Worm (Caenorhabditis elegans): ENCODE results near the gene oac-54.

oac-54 gene

DNA sequence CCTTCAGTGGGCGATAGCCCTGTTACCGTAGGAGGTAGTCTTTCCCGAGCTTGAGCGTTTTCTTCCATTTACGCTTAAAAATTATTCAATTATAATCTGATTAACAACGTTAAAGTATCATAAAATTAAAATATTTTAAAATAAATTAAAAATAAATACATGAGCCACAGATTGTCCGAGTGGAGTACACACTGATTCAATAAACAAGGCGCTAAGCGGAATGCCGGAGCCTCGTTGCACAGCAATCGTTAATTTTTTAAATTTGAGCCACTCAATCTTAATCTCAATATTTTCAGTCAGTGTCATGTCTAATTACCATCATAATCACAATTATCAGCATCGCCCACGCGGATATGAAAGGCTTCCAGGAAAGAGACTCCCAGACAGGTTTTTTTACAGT is 19.2 kb downstream of the oac-54 start, which contains the start of the genes sec-5 and pir-1:
Gene sec-5 (minus strand): TSS at position 73 of the 400 bp plus-strand sequence.
Gene pir-1 (plus strand): TSS at position 221 of the 400 bp plus-strand sequence.
- TF ChIP-seq elt-1 (tag; optimal IDR thresholded peaks at IDR 0.05) (no peak), eor-1 (tag; optimal IDR thresholded peaks at IDR 0.05) (no peak), ceh-82 (tag; optimal IDR thresholded peaks at IDR 0.05) (no peak), mdl-1 (tag; optimal IDR thresholded peaks at IDR 0.05) (no peak), ceh-9 (tag; optimal IDR thresholded peaks at IDR 0.05) (no peak), elt-2 (tag; optimal IDR thresholded peaks at IDR 0.05) (peak; percentile 16), ztf-11 (tag; optimal IDR thresholded peaks at IDR 0.05) (no peak), snpc-4 (tag; optimal IDR thresholded peaks at IDR 0.05) (no peak), nhr-237 (tag; optimal IDR thresholded peaks at IDR 0.05) (no peak), daf-12 (tag; optimal IDR thresholded peaks at IDR 0.05) (no peak), ceh-16 (tag; optimal IDR thresholded peaks at IDR 0.05) (no peak), nhr-12 (tag; optimal IDR thresholded peaks at IDR 0.05) (no peak), fkh-2 (tag; optimal IDR thresholded peaks at IDR 0.05) (no peak), nhr-77 (tag; optimal IDR thresholded peaks at IDR 0.05) (no peak), nhr-25 (tag; optimal IDR thresholded peaks at IDR 0.05) (no peak), unc-39 (tag; optimal IDR thresholded peaks at IDR 0.05) (no peak), lsy-12 (tag; optimal IDR thresholded peaks at IDR 0.05) (no peak), lin-39 (tag; optimal IDR thresholded peaks at IDR 0.05) (peak; percentile 48), pha-4 (tag; optimal IDR thresholded peaks at IDR 0.05) (peak; percentile 82), elt-3 (tag; optimal IDR thresholded peaks at IDR 0.05) (no peak), nfya-1 (tag; optimal IDR thresholded peaks at IDR 0.05; ENCODE audit: insufficient read depth) (peak; percentile 45), fkh-10 (GFP tag; optimal IDR thresholded peaks at IDR 0.05) (no peak), nhr-43 (tag; optimal IDR thresholded peaks at IDR 0.05; ENCODE audit: poor library complexity, severe bottlenecking) (no peak), nhr-67 (tag; optimal IDR thresholded peaks at IDR 0.05) (no peak), tbx-2 (tag; optimal IDR thresholded peaks at IDR 0.05) (no peak), aly-2 (tag; optimal IDR thresholded peaks at IDR 0.05) (no peak), egl-27 (tag; optimal IDR thresholded peaks at IDR 0.05) (no peak), hmg-11 (tag; optimal IDR thresholded peaks at IDR 0.05) (peak; percentile 23), lin-15B (tag; optimal IDR thresholded peaks at IDR 0.05) (peak; percentile 58), nhr-23 (tag; optimal IDR thresholded peaks at IDR 0.05) (no peak), fos-1 (tag; optimal IDR thresholded peaks at IDR 0.05) (no peak), ztf-4 (tag; optimal IDR thresholded peaks at IDR 0.05) (no peak), mml-1 (tag; optimal IDR thresholded peaks at IDR 0.05) (no peak), nhr-28 (tag; optimal IDR thresholded peaks at IDR 0.05) (no peak), unc-62 (GFP tag; optimal IDR thresholded peaks at IDR 0.05) (no peak), nhr-11 (tag; optimal IDR thresholded peaks at IDR 0.05) (no peak), egl-5 (tag; optimal IDR thresholded peaks at IDR 0.05) (peak; percentile 40), R02D3.7 (tag; optimal IDR thresholded peaks at IDR 0.05) (no peak), skn-1 (tag; optimal IDR thresholded peaks at IDR 0.05) (no peak), ceh-28 (tag; optimal IDR thresholded peaks at IDR 0.05) (no peak)

DNA sequence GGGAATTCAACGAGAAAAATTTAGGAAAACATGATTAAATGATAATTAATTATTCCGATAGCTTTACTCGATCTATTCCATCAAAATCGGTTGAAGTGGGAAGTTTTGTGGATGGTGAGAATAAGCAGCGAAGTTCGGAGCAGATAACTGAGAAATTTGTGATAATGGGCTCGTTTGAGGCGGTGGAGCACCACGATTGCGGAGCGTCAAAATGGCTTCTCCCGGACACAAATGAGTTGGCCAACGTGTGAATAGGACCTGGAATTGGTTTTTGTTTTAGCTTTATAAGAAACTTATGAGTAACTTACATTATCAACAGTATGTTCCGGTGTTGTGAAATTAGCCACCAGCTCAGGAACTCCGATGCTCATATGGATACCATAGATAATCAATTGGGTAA is 20.9 kb downstream of the oac-54 start:
- TF ChIP-seq nhr-43 (tag; optimal IDR thresholded peaks at IDR 0.05; ENCODE audit: poor library complexity, severe bottlenecking) (no peak), lin-15B (tag; optimal IDR thresholded peaks at IDR 0.05) (no peak), tbx-2 (tag; optimal IDR thresholded peaks at IDR 0.05) (no peak), skn-1 (tag; optimal IDR thresholded peaks at IDR 0.05) (no peak), ztf-11 (tag; optimal IDR thresholded peaks at IDR 0.05) (no peak), jun-1 (tag; optimal IDR thresholded peaks at IDR 0.05) (no peak), elt-3 (tag; optimal IDR thresholded peaks at IDR 0.05) (no peak), ama-1 (optimal IDR thresholded peaks at IDR 0.05) (no peak), fkh-2 (tag; optimal IDR thresholded peaks at IDR 0.05) (no peak), nhr-77 (tag; optimal IDR thresholded peaks at IDR 0.05) (no peak), nhr-67 (tag; optimal IDR thresholded peaks at IDR 0.05) (no peak), ceh-28 (tag; optimal IDR thresholded peaks at IDR 0.05) (no peak), sea-2 (GFP tag; optimal IDR thresholded peaks at IDR 0.05) (no peak), lsy-12 (tag; optimal IDR thresholded peaks at IDR 0.05) (no peak)

All from whole organism, L3 larva.